Fruit fly (Drosophila melanogaster) whole organism, prepupa: ENCODE data around the gene CG42830.

ENCODE experiments used
- CG11762 ChIP-seq: fragments of 200-800 bp; sonication (Bioruptor generic); optimal IDR thresholded peaks from 3 replicates; lab custom pipeline; 2016; ENCODE audit warnings: missing biosample characterization, missing genetic modification characterization; ENCODE audit not compliant: insufficient read depth
- CG11902 ChIP-seq: fragments of 200-800 bp; sonication (Bioruptor generic); optimal IDR thresholded peaks from 3 replicates; lab custom pipeline; 2016; ENCODE audit warnings: missing biosample characterization, missing genetic modification characterization
- CG16779 ChIP-seq: fragments of 200-800 bp; sonication (Bioruptor generic); optimal IDR thresholded peaks from 3 replicates; lab custom pipeline; 2017; ENCODE audit warnings: missing biosample characterization, mild to moderate bottlenecking, missing genetic modification characterization
- CG3032 ChIP-seq: fragments of 200-800 bp; optimal IDR thresholded peaks from 2 replicates; lab custom pipeline; 2019; ENCODE audit warnings: missing biosample characterization, mild to moderate bottlenecking, missing genetic modification characterization, moderate library complexity
- CG34406 ChIP-seq: fragments of 200-800 bp; sonication (Bioruptor generic); optimal IDR thresholded peaks from 3 replicates; lab custom pipeline; 2016; ENCODE audit warnings: missing biosample characterization, missing genetic modification characterization
- CG6163 ChIP-seq: fragments of 200-800 bp; sonication (Bioruptor generic); IDR thresholded peaks from 3 replicates; pipeline ENCODE4 v1.3.6; 2022; ENCODE audit warnings: missing biosample characterization, missing genetic modification characterization
- CG6808 ChIP-seq: fragments of 200-800 bp; sonication (Bioruptor generic); optimal IDR thresholded peaks from 3 replicates; lab custom pipeline; 2017; ENCODE audit warnings: missing biosample characterization, missing genetic modification characterization, mild to moderate bottlenecking, moderate library complexity, missing genetic modification reagents
- CG6854 ChIP-seq: fragments of 200-800 bp; sonication (Bioruptor generic); optimal IDR thresholded peaks from 2 replicates; lab custom pipeline; 2017; ENCODE audit warnings: missing biosample characterization, mild to moderate bottlenecking, missing genetic modification characterization
- CG7368 ChIP-seq: fragments of 200-800 bp; sonication (Bioruptor generic); optimal IDR thresholded peaks from 3 replicates; lab custom pipeline; 2016; ENCODE audit warnings: missing biosample characterization, missing genetic modification characterization
- CG8119 ChIP-seq: fragments of 200-800 bp; sonication (Bioruptor generic); IDR thresholded peaks from 3 replicates; pipeline ENCODE4 v1.3.6; 2022; ENCODE audit warnings: missing biosample characterization, missing genetic modification characterization
- CG9139 ChIP-seq: fragments of 200-800 bp; sonication (Bioruptor generic); optimal IDR thresholded peaks from 3 replicates; lab custom pipeline; 2017; ENCODE audit warnings: missing biosample characterization, mild to moderate bottlenecking, missing genetic modification characterization
- Eip75B ChIP-seq: fragments of 200-800 bp; sonication (Bioruptor generic); optimal IDR thresholded peaks from 3 replicates; lab custom pipeline; 2016; ENCODE audit warnings: missing biosample characterization, missing genetic modification characterization
- Eip78C ChIP-seq: fragments of 200-800 bp; sonication (Bioruptor generic); peaks from one replicate; lab custom pipeline; 2016; ENCODE audit warnings: missing biosample characterization, missing genetic modification characterization
- Eip93F ChIP-seq: fragments of 200-800 bp; sonication (Bioruptor generic); optimal IDR thresholded peaks from 2 replicates; lab custom pipeline; 2016; ENCODE audit warnings: missing biosample characterization, mild to moderate bottlenecking, missing genetic modification characterization
- Ets21C ChIP-seq: fragments of 200-800 bp; sonication (Bioruptor generic); optimal IDR thresholded peaks from 3 replicates; lab custom pipeline; 2016; ENCODE audit warnings: missing biosample characterization, missing genetic modification characterization
- Ets96B ChIP-seq: fragments of 200-800 bp; optimal IDR thresholded peaks from 2 replicates; lab custom pipeline; 2019; ENCODE audit warnings: missing biosample characterization, mild to moderate bottlenecking, missing genetic modification characterization, moderate library complexity
- Gug ChIP-seq: fragments of 200-800 bp; sonication (Bioruptor generic); IDR thresholded peaks from 2 replicates; pipeline ENCODE4 v1.3.6; 2022; ENCODE audit warnings: missing biosample characterization, missing genetic modification characterization
- Hr38 ChIP-seq: sonication (Bioruptor generic); optimal IDR thresholded peaks from 2 replicates; lab custom pipeline; 2016; ENCODE audit warnings: missing biosample characterization, missing genetic modification characterization
- Hr39 ChIP-seq: fragments of 200-800 bp; sonication (Bioruptor generic); optimal IDR thresholded peaks from 2 replicates; lab custom pipeline; 2016; ENCODE audit warnings: missing biosample characterization, missing genetic modification characterization
- Hr4 ChIP-seq: fragments of 200-800 bp; sonication (Bioruptor generic); optimal IDR thresholded peaks from 3 replicates; lab custom pipeline; 2016; ENCODE audit warnings: missing biosample characterization, missing genetic modification characterization
- Lpt ChIP-seq: fragments of 200-800 bp; sonication (Bioruptor generic); optimal IDR thresholded peaks from 3 replicates; lab custom pipeline; 2016; ENCODE audit warnings: missing biosample characterization, missing genetic modification characterization
- Smox ChIP-seq: fragments of 200-800 bp; sonication (Bioruptor generic); optimal IDR thresholded peaks from 3 replicates; lab custom pipeline; 2016; ENCODE audit warnings: missing biosample characterization, missing genetic modification characterization
- Sox102F ChIP-seq: fragments of 200-800 bp; sonication (Bioruptor generic); optimal IDR thresholded peaks from 2 replicates; lab custom pipeline; 2016; ENCODE audit warnings: missing biosample characterization, mild to moderate bottlenecking, missing genetic modification characterization
- Sox14 ChIP-seq: fragments of 200-800 bp; sonication (Bioruptor generic); optimal IDR thresholded peaks from 3 replicates; lab custom pipeline; 2016; ENCODE audit warnings: missing biosample characterization, missing genetic modification characterization
- Sox15 ChIP-seq: fragments of 200-800 bp; sonication (Bioruptor generic); optimal IDR thresholded peaks from 3 replicates; lab custom pipeline; 2016; ENCODE audit warnings: missing biosample characterization, missing genetic modification characterization
- achi ChIP-seq: fragments of 200-800 bp; sonication (Bioruptor generic); optimal IDR thresholded peaks from 3 replicates; lab custom pipeline; 2016; ENCODE audit warnings: missing biosample characterization, missing genetic modification characterization
- cyc ChIP-seq: fragments of 200-800 bp; sonication (Bioruptor generic); optimal IDR thresholded peaks from 3 replicates; lab custom pipeline; 2016; ENCODE audit warnings: missing biosample characterization, missing genetic modification characterization
- dac ChIP-seq: fragments of 200-800 bp; sonication (Bioruptor generic); optimal IDR thresholded peaks from 2 replicates; lab custom pipeline; 2017; ENCODE audit warnings: missing biosample characterization, mild to moderate bottlenecking, missing genetic modification characterization
- dsx ChIP-seq: fragments of 200-800 bp; optimal IDR thresholded peaks from 3 replicates; lab custom pipeline; 2019; ENCODE audit warnings: missing biosample characterization, mild to moderate bottlenecking, missing genetic modification characterization, moderate library complexity; ENCODE audit not compliant: poor library complexity, severe bottlenecking
- esn ChIP-seq: fragments of 200-800 bp; sonication (Bioruptor generic); optimal IDR thresholded peaks from 2 replicates; lab custom pipeline; 2016; ENCODE audit warnings: missing biosample characterization, mild to moderate bottlenecking, missing genetic modification characterization, moderate library complexity
- fd85E ChIP-seq: fragments of 200-800 bp; sonication (Bioruptor generic); optimal IDR thresholded peaks from 3 replicates; lab custom pipeline; 2016; ENCODE audit warnings: missing biosample characterization, missing genetic modification characterization
- fkh ChIP-seq: fragments of 200-800 bp; sonication (Bioruptor generic); optimal IDR thresholded peaks from 3 replicates; lab custom pipeline; 2017; ENCODE audit warnings: missing biosample characterization, mild to moderate bottlenecking, missing genetic modification characterization, moderate library complexity
- lz ChIP-seq: fragments of 200-800 bp; sonication (Bioruptor generic); optimal IDR thresholded peaks from 3 replicates; lab custom pipeline; 2016; ENCODE audit warnings: missing biosample characterization, missing genetic modification characterization
- pdm3 ChIP-seq: fragments of 200-800 bp; sonication (Bioruptor generic); optimal IDR thresholded peaks from 3 replicates; lab custom pipeline; 2016; ENCODE audit warnings: missing biosample characterization, missing genetic modification characterization
- salr ChIP-seq, 2 experiments: fragments of 200-800 bp; sonication (Bioruptor generic); optimal IDR thresholded peaks; 3 replicates each; lab custom pipeline; 2016 to 2018; ENCODE audit warnings: missing biosample characterization in 2 of 2, missing genetic modification characterization in 2 of 2, mild to moderate bottlenecking in 1 of 2
- spab ChIP-seq: fragments of 200-800 bp; sonication (Bioruptor generic); optimal IDR thresholded peaks from 2 replicates; lab custom pipeline; 2017; ENCODE audit warnings: missing biosample characterization, mild to moderate bottlenecking, missing genetic modification characterization, missing genetic modification reagents
- svp ChIP-seq: fragments of 200-800 bp; sonication (Bioruptor generic); peaks from one replicate; lab custom pipeline; 2016; ENCODE audit warnings: missing biosample characterization, missing genetic modification characterization
- vri ChIP-seq: fragments of 200-800 bp; sonication (Bioruptor generic); optimal IDR thresholded peaks from 3 replicates; lab custom pipeline; 2016; ENCODE audit warnings: missing biosample characterization, mild to moderate bottlenecking, missing genetic modification characterization

The CG42830 gene

dm6 chr2L:17778287-17778762 is 34.1 kb downstream of the CG42830 start, which contains the start of gene CadN (continued):
- TF ChIP-seq fd85E (no peak), Lpt (peak; percentile 84), pdm3 (GFP tag; lab: Kevin White, UChicago) (peak; percentile 38), Hr39 (GFP tag; lab: Kevin White, UChicago) (peak; percentile 11), CG34406 (GFP tag; lab: Kevin White, UChicago) (peak; percentile 31), Sox15 (GFP tag; lab: Kevin White, UChicago) (no peak), cyc (GFP tag; lab: Kevin White, UChicago) (no peak), fkh (GFP tag; lab: Kevin White, UChicago) (no peak), vri (no peak), CG9139 (GFP tag; lab: Kevin White, UChicago) (peak; percentile 59), CG6163 (GFP tag; lab: Robert Waterston, UW) (peak; percentile 85), Eip93F (no peak), spab (GFP tag; lab: Kevin White, UChicago) (peak; percentile 63), CG8119 (GFP tag; lab: Robert Waterston, UW) (peak; percentile 60; the same call in 2 of the 3 replicates), Hr38 (no peak), dsx (GFP tag; lab: Kevin White, UChicago) (peak; percentile 62), CG6808 (peak; percentile 70), dac (peak; percentile 70), Smox (GFP tag; lab: Kevin White, UChicago) (no peak), Hr4 (GFP tag; lab: Kevin White, UChicago) (peak; percentile 40)

- TF ChIP-seq Ets21C (GFP tag; lab: Kevin White, UChicago) = no peak
- TF ChIP-seq Eip78C (GFP tag; lab: Kevin White, UChicago) = peak; percentile 1
- TF ChIP-seq, all 60 proteins: peak for 1
Observed at dm6 chr2L:17777425-17777824, 35.0 kb downstream of the CG42830 start.

- TF ChIP-seq svp (GFP tag; lab: Kevin White, UChicago) (no peak), Ets96B (no peak), CG11762 (GFP tag; lab: Kevin White, UChicago) (no peak), CG3032 (no peak), salr (GFP tag; optimal IDR thresholded peaks at IDR 0.05; lab: Kevin White, UChicago) (no peak), esn (GFP tag; lab: Kevin White, UChicago) (no peak), CG11902 (no peak), Gug (GFP tag; lab: Robert Waterston, UW) (no peak), achi (GFP tag; lab: Kevin White, UChicago) (no peak), CG8119 (GFP tag; lab: Robert Waterston, UW) (no peak), Sox14 (no peak), vri (no peak), Sox15 (GFP tag; lab: Kevin White, UChicago) (no peak), CG7368 (GFP tag; lab: Kevin White, UChicago) (no peak), Smox (GFP tag; lab: Kevin White, UChicago) (no peak)
Observed at dm6 chr2L:17770775-17771174, 41.7 kb downstream of the CG42830 start.

dm6 chr2L:17770121-17770520 is 42.4 kb downstream of the CG42830 start:
- TF ChIP-seq Eip75B (GFP tag; lab: Kevin White, UChicago) = no peak
- no peak for TF ChIP-seq lz (GFP tag; lab: Kevin White, UChicago)
- no peak for TF ChIP-seq CG6854
- TF ChIP-seq vri = no peak
- TF ChIP-seq Hr38 = no peak
- TF ChIP-seq CG8119 (GFP tag; lab: Robert Waterston, UW) = no peak
- TF ChIP-seq dsx (GFP tag; lab: Kevin White, UChicago) = no peak
- TF ChIP-seq Lpt = no peak
- no peak for TF ChIP-seq cyc (GFP tag; lab: Kevin White, UChicago)
- no peak for TF ChIP-seq dac
- TF ChIP-seq Sox15 (GFP tag; lab: Kevin White, UChicago) = no peak
- no peak for TF ChIP-seq CG16779 (tag; lab: Kevin White, UChicago)
- no peak for TF ChIP-seq fd85E
- no peak for TF ChIP-seq Sox102F
- TF ChIP-seq salr (GFP tag; optimal IDR thresholded peaks at IDR 0.05; lab: Kevin White, UChicago) = no peak
